Fruit fly (Drosophila melanogaster): ENCODE data around the gene alt.
A peak's percentile ranks its signal among the peaks of the same experiment; 100 is the strongest.

alt gene

dm6 chr3R:17682244-17682773, at the start of gene alt, which contains the start of gene CG7655:
TSS of gene alt (minus strand) at chr3R:17682515.
TSS of gene CG7655 (plus strand) at chr3R:17682669.
- no peak for TF ChIP-seq noc (tag; optimal IDR thresholded peaks at IDR 0.05)

dm6 chr3R:17725558-17725957, 43.2 kb upstream of the alt start, which contains the start of gene Lgr1:
TSS of gene Lgr1 (plus strand) at chr3R:17725777.
- TF ChIP-seq noc (tag; optimal IDR thresholded peaks at IDR 0.05): no peak

- TF ChIP-seq noc (tag; optimal IDR thresholded peaks at IDR 0.05): no peak
Measured at dm6 chr3R:17724963-17725362, 42.6 kb upstream of the alt start, which contains the start of gene Atg8b. TSS of gene Atg8b (minus strand) at chr3R:17725063.

- TF ChIP-seq noc (tag; optimal IDR thresholded peaks at IDR 0.05): no peak
Measured at dm6 chr3R:17718760-17719625, 36.7 kb upstream of the alt start, which contains the start of gene Pxt. TSS of gene Pxt (plus strand) at chr3R:17719454.

dm6 chr3R:17718051-17718693, 35.9 kb upstream of the alt start, which contains the start of gene osa:
TSS of gene osa (minus strand) at chr3R:17718350.
- TF ChIP-seq noc (tag; optimal IDR thresholded peaks at IDR 0.05): peak; percentile 24

- no peak for TF ChIP-seq noc (tag; optimal IDR thresholded peaks at IDR 0.05)
Measured at dm6 chr3R:17716858-17717596, 34.7 kb upstream of the alt start.

dm6 chr3R:17714773-17715344, 32.5 kb upstream of the alt start:
- TF ChIP-seq noc (tag; optimal IDR thresholded peaks at IDR 0.05): no peak

- TF ChIP-seq noc (tag; optimal IDR thresholded peaks at IDR 0.05): peak; percentile 6
Measured at dm6 chr3R:17714370-17714769, 32.1 kb upstream of the alt start.

- TF ChIP-seq noc (tag; optimal IDR thresholded peaks at IDR 0.05): no peak
Measured at dm6 chr3R:17712623-17713521, 30.6 kb upstream of the alt start.

- TF ChIP-seq noc (tag; optimal IDR thresholded peaks at IDR 0.05): no peak
Measured at dm6 chr3R:17711646-17711975, 29.3 kb upstream of the alt start.

- no peak for TF ChIP-seq noc (tag; optimal IDR thresholded peaks at IDR 0.05)
Measured at dm6 chr3R:17710900-17711645, 28.8 kb upstream of the alt start.

- no peak for TF ChIP-seq noc (tag; optimal IDR thresholded peaks at IDR 0.05)
Measured at dm6 chr3R:17710418-17710817, 28.1 kb upstream of the alt start.

- no peak for TF ChIP-seq noc (tag; optimal IDR thresholded peaks at IDR 0.05)
Measured at dm6 chr3R:17709623-17710145, 27.4 kb upstream of the alt start.
